Worm (Caenorhabditis elegans): ENCODE measurements around the gene srg-31.

Gene srg-31

ce11 chrV:6947442-6947841 lies 6.3 kb downstream of the srg-31 start, which contains the start of gene Y57E12B.4 (continued):
- no peak for TF ChIP-seq nhr-90 (tag; optimal IDR thresholded peaks at IDR 0.05)
- no peak for TF ChIP-seq ztf-6 (GFP tag; IDR thresholded peaks at IDR 0.05)
- TF ChIP-seq C06A6.2 (GFP tag; conservative IDR thresholded peaks at IDR 0.05), result no peak
- TF ChIP-seq die-1 (tag; optimal IDR thresholded peaks at IDR 0.05), result no peak
- TF ChIP-seq atf-7 (tag; optimal IDR thresholded peaks at IDR 0.05), result no peak
- TF ChIP-seq madf-10 (tag; optimal IDR thresholded peaks at IDR 0.05), result no peak
- no peak for TF ChIP-seq Y67H2A.10 (GFP tag; conservative IDR thresholded peaks at IDR 0.05)
- TF ChIP-seq sdz-38 (tag; optimal IDR thresholded peaks at IDR 0.05), result no peak

DNA sequence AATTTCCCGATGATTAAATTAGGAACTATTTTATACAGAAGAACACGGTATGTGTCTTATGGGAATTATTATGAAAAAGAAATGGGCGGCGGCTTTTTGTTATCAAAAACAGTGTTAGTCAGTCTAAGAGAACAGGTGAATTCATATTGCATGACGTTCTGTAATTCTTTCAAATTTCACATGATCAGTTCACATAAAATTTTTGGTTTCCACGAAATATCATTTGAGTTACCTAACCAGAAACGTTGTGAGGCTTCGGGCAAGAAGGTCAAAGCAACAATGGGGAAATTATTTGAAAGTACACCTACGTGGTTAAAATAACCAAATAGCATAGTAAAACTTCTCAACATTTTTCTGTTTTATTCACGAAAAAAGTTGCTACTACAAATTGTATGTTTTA lies 17.8 kb downstream of the srg-31 start, which contains the start of gene Y57E12B.10:
Gene Y57E12B.10, minus strand, starts transcription at position 101 of the 400 bp plus-strand sequence.
- TF ChIP-seq sdz-38 (tag; optimal IDR thresholded peaks at IDR 0.05) (no peak), ets-4 (GFP tag; optimal IDR thresholded peaks at IDR 0.05) (no peak), hlh-12 (tag; optimal IDR thresholded peaks at IDR 0.05) (no peak), madf-8 (GFP tag; conservative IDR thresholded peaks at IDR 0.05) (no peak), ztf-6 (GFP tag; IDR thresholded peaks at IDR 0.05) (no peak)

ce11 chrV:6934212-6934611 lies 19.5 kb downstream of the srg-31 start, which contains the start of gene lipl-6:
TSS of gene lipl-6 (minus strand) at chrV:6934312.
- no peak for TF ChIP-seq nhr-27 (tag; optimal IDR thresholded peaks at IDR 0.05)
- no peak for TF ChIP-seq F37B4.10 (GFP tag; IDR thresholded peaks at IDR 0.05)
- TF ChIP-seq lin-35 (GFP tag; optimal IDR thresholded peaks at IDR 0.05), result no peak
- no peak for TF ChIP-seq tbx-9 (tag; optimal IDR thresholded peaks at IDR 0.05; ENCODE audit: borderline replicate concordance)
- no peak for TF ChIP-seq attf-3 (GFP tag; conservative IDR thresholded peaks at IDR 0.05)
- TF ChIP-seq Y67H2A.10 (GFP tag; conservative IDR thresholded peaks at IDR 0.05), result no peak
- TF ChIP-seq ceh-79 (tag; optimal IDR thresholded peaks at IDR 0.05), result no peak
- TF ChIP-seq dox-1 (GFP tag; IDR thresholded peaks at IDR 0.05), result no peak
- no peak for TF ChIP-seq nhr-80 (tag; optimal IDR thresholded peaks at IDR 0.05)
- TF ChIP-seq madf-3 (GFP tag; IDR thresholded peaks at IDR 0.05), result no peak
- TF ChIP-seq aptf-3 (GFP tag; IDR thresholded peaks at IDR 0.05), result no peak
- TF ChIP-seq lsl-1 (GFP tag; optimal IDR thresholded peaks at IDR 0.05), result no peak
- no peak for TF ChIP-seq F52B5.7 (tag; optimal IDR thresholded peaks at IDR 0.05)

DNA sequence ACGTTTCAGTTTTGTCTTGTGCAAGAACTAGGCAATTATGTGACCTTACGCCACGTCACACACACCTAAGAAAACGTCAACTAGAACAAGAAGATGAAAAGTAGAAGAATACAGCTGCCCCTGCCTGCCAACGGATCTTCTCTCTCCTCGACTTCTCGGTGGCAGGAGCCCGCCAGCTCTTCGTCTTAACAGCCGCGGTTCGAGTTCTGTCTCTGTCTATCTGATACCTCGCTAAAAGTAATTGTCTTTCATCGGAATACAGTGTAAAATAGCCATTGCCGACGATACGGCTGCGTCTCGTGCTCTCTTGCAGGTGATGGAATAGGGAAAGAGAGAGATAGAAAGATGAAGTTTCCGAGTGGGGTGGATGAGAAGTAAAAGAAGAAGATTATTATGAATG lies 23.4 kb downstream of the srg-31 start:
- no peak for TF ChIP-seq K11D2.4 (GFP tag; IDR thresholded peaks at IDR 0.05)
- no peak for TF ChIP-seq mxl-1 (tag; optimal IDR thresholded peaks at IDR 0.05)
- TF ChIP-seq zfh-2 (GFP tag; conservative IDR thresholded peaks at IDR 0.05), result peak; percentile 59
- no peak for TF ChIP-seq F52B5.7 (tag; optimal IDR thresholded peaks at IDR 0.05)
- no peak for TF ChIP-seq ztf-3 (GFP tag; optimal IDR thresholded peaks at IDR 0.05)

ce11 chrV:6928938-6929337 lies 24.8 kb downstream of the srg-31 start, which contains the start of gene unc-68:
TSS of gene unc-68 (minus strand) at chrV:6929038.
- no peak for TF ChIP-seq hlh-12 (tag; optimal IDR thresholded peaks at IDR 0.05)
- no peak for TF ChIP-seq hrde-1 (tag; optimal IDR thresholded peaks at IDR 0.05; ENCODE audit: borderline replicate concordance)
- no peak for TF ChIP-seq F57C9.4 (tag; optimal IDR thresholded peaks at IDR 0.05)
- no peak for TF ChIP-seq ccch-3 (GFP tag; optimal IDR thresholded peaks at IDR 0.05)
- TF ChIP-seq die-1 (tag; optimal IDR thresholded peaks at IDR 0.05), result no peak
- TF ChIP-seq unc-130 (GFP tag; optimal IDR thresholded peaks at IDR 0.05), result no peak
- TF ChIP-seq nfya-2 (GFP tag; IDR thresholded peaks at IDR 0.05), result no peak
- no peak for TF ChIP-seq madf-3 (GFP tag; IDR thresholded peaks at IDR 0.05)
- TF ChIP-seq F55B11.4 (tag; optimal IDR thresholded peaks at IDR 0.05; ENCODE audit: borderline replicate concordance, insufficient read depth), result no peak
- TF ChIP-seq ama-1 (optimal IDR thresholded peaks at IDR 0.05), result no peak
- TF ChIP-seq ama-1 (GFP tag; optimal IDR thresholded peaks at IDR 0.05), result no peak
- TF ChIP-seq rpc-1 (optimal IDR thresholded peaks at IDR 0.05), result no peak
- no peak for TF ChIP-seq rpc-1 (tag; optimal IDR thresholded peaks at IDR 0.05)
- no peak for TF ChIP-seq snpc-1.3 (tag; optimal IDR thresholded peaks at IDR 0.05; ENCODE audit: insufficient read depth)
- no peak for TF ChIP-seq C17E4.6 (GFP tag; IDR thresholded peaks at IDR 0.05)
- no peak for TF ChIP-seq lag-1 (GFP tag; IDR thresholded peaks at IDR 0.05)
- TF ChIP-seq madf-10 (tag; optimal IDR thresholded peaks at IDR 0.05), result no peak

All from whole organism, young adult.